Worm (Caenorhabditis elegans) whole organism, young adult: ENCODE measurements around the gene F40G9.17.

ENCODE experiments used
- B0019.2 ChIP-seq: fragments of 200-800 bp; sonication (Bioruptor generic); conservative IDR thresholded peaks from 2 replicates; pipeline ENCODE4 v1.3.6; 2022; ENCODE audit warnings: missing genetic modification reagents, missing genetic modification characterization, missing compliant biosample characterization
- F57C9.4 ChIP-seq: sonication (generic microtip); optimal IDR thresholded peaks from 2 replicates; lab custom pipeline; 2017; ENCODE audit warnings: mild to moderate bottlenecking, missing genetic modification characterization, missing compliant biosample characterization
- Y67H2A.10 ChIP-seq: fragments of 200-800 bp; sonication (Bioruptor generic); conservative IDR thresholded peaks from 2 replicates; pipeline ENCODE4 v1.3.6; 2022; ENCODE audit warnings: missing genetic modification reagents, missing genetic modification characterization, missing compliant biosample characterization
- ama-1 ChIP-seq, 3 experiments: fragments of 150-350 bp in 1 of 3; sonication (generic microtip) in 2 of 3; optimal IDR thresholded peaks; 2 replicates each; lab custom pipeline; 2014 to 2018; ENCODE audit warnings: missing biosample characterization in 2 of 3, missing genetic modification characterization in 2 of 3, missing genetic modification reagents in 2 of 3
- dpff-1 ChIP-seq: sonication (generic microtip); optimal IDR thresholded peaks from 2 replicates; lab custom pipeline; 2017; ENCODE audit warnings: mild to moderate bottlenecking, missing genetic modification characterization, missing compliant biosample characterization
- ekl-4 ChIP-seq: fragments of 200-800 bp; sonication (Bioruptor generic); IDR thresholded peaks from 2 replicates; pipeline ENCODE4 v1.3.6; 2022; ENCODE audit warnings: missing genetic modification reagents, missing genetic modification characterization, missing compliant biosample characterization
- ets-4 ChIP-seq: fragments of 200-800 bp; sonication (Bioruptor generic); optimal IDR thresholded peaks from 2 replicates; lab custom pipeline; 2018; ENCODE audit warnings: mild to moderate bottlenecking, missing genetic modification characterization, missing compliant biosample characterization
- hrde-1 ChIP-seq: sonication (generic microtip); optimal IDR thresholded peaks from 2 replicates; lab custom pipeline; 2016; ENCODE audit warnings: missing genetic modification characterization, mild to moderate bottlenecking, missing compliant biosample characterization, moderate library complexity, missing genotype, missing genetic modification reagents, borderline replicate concordance
- let-526 ChIP-seq: fragments of 200-800 bp; sonication (Bioruptor generic); IDR thresholded peaks from 2 replicates; pipeline ENCODE4 v1.3.6; 2022; ENCODE audit warnings: missing genetic modification reagents, missing genetic modification characterization, missing compliant biosample characterization
- let-607 ChIP-seq, 2 experiments: fragments of 200-800 bp in 1 of 2; sonication (Bioruptor generic) in 1 of 2; sonication (generic microtip) in 1 of 2; optimal IDR thresholded peaks; 2 replicates each; lab custom pipeline; 2016 to 2018; ENCODE audit warnings: mild to moderate bottlenecking in 2 of 2, missing compliant biosample characterization in 2 of 2, missing genetic modification characterization in 2 of 2, moderate library complexity in 2 of 2, missing genotype in 1 of 2
- mel-28 ChIP-seq: sonication (generic microtip); optimal IDR thresholded peaks from 2 replicates; lab custom pipeline; 2016; ENCODE audit warnings: borderline replicate concordance, mild to moderate bottlenecking, missing genetic modification characterization, missing compliant biosample characterization
- tbp1 ChIP-seq: fragments of 200-800 bp; sonication (Bioruptor generic); optimal IDR thresholded peaks from 2 replicates; lab custom pipeline; 2018; ENCODE audit warnings: mild to moderate bottlenecking, missing genetic modification characterization, missing compliant biosample characterization

DNA sequence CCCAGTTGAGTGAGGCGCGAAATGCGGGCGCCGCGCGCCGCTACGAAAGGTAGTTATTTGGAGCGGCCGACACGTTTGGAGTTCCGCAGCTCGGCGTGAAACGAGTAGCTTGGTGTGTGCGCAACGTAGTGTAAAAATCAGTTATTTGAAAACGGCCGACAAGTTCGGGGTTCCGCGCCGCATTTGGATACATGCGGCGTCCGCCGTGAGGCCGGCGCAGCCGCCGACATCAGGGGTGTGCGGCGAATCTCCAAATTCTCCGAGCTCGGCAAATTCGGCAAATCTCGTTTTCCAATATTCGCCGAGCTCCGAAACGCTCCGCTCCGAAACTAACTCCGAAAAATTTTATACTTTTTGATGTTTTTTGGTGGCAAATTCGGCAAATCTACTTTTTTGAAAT is 36.3 kb upstream of the F40G9.17 start:
- TF ChIP-seq B0019.2 (GFP tag; lab: Robert Waterston, UW) (no peak), Y67H2A.10 (GFP tag; lab: Robert Waterston, UW) (no peak), tbp1 (no peak), mel-28 (tag; lab: Kevin White, UChicago) (no peak), ekl-4 (GFP tag; lab: Robert Waterston, UW) (no peak), hrde-1 (tag; lab: Kevin White, UChicago) (no peak), let-526 (GFP tag; lab: Robert Waterston, UW) (no peak), F57C9.4 (no peak), dpff-1 (tag; lab: Kevin White, UChicago) (no peak), let-607 (tag; optimal IDR thresholded peaks at IDR 0.05; lab: Kevin White, UChicago) (no peak), ets-4 (GFP tag; lab: Kevin White, UChicago) (no peak), ama-1 (optimal IDR thresholded peaks at IDR 0.05; lab: Kevin White, UChicago) (no peak), ama-1 (GFP tag; optimal IDR thresholded peaks at IDR 0.05; lab: Kevin White, UChicago) (no peak)
